Fruit fly (Drosophila melanogaster) whole organism, embryonic: ENCODE data around the gene Syp.
A peak's percentile ranks its signal among the peaks of the same experiment; 100 is the strongest.

Experiments
- Abd-B ChIP-seq: fragments of 200-800 bp; sonication (Bioruptor generic); optimal IDR thresholded peaks from 2 replicates; lab custom pipeline; 2018; ENCODE audit warnings: missing biosample characterization, mild to moderate bottlenecking, missing genetic modification characterization, moderate library complexity
- Ada2b ChIP-seq: fragments of 200-800 bp; sonication (Bioruptor generic); IDR thresholded peaks from 2 replicates; pipeline ENCODE4 v1.3.6; 2022; ENCODE audit warnings: missing biosample characterization, missing genetic modification characterization
- CG12744 ChIP-seq: fragments of 200-800 bp; sonication (Bioruptor generic); optimal IDR thresholded peaks from 2 replicates; lab custom pipeline; 2016; ENCODE audit warnings: missing biosample characterization, missing genetic modification characterization
- CG14860 ChIP-seq: fragments of 200-800 bp; sonication (Bioruptor generic); IDR thresholded peaks from 3 replicates; pipeline ENCODE4 v1.3.6; 2022; ENCODE audit warnings: missing biosample characterization, missing genetic modification characterization; ENCODE audit not compliant: partially characterized antibody
- CG14965 ChIP-seq: fragments of 200-800 bp; sonication (Bioruptor generic); optimal IDR thresholded peaks from 2 replicates; lab custom pipeline; 2016; ENCODE audit warnings: missing biosample characterization, missing genetic modification characterization, borderline replicate concordance
- CG16815 ChIP-seq: fragments of 200-800 bp; sonication (Bioruptor generic); optimal IDR thresholded peaks from 3 replicates; lab custom pipeline; 2017; ENCODE audit warnings: missing biosample characterization, mild to moderate bottlenecking, missing genetic modification characterization
- CG17186 ChIP-seq: fragments of 200-800 bp; sonication (Bioruptor generic); optimal IDR thresholded peaks from 3 replicates; lab custom pipeline; 2017; ENCODE audit warnings: missing biosample characterization, missing genetic modification reagents, missing genetic modification characterization
- CG17328 ChIP-seq: fragments of 200-800 bp; sonication (Bioruptor generic); IDR thresholded peaks from 2 replicates; pipeline ENCODE4 v1.3.6; 2022; ENCODE audit warnings: missing biosample characterization, missing genetic modification characterization
- CG17568 ChIP-seq: fragments of 200-800 bp; sonication (Bioruptor generic); optimal IDR thresholded peaks from 2 replicates; lab custom pipeline; 2018; ENCODE audit warnings: missing biosample characterization, mild to moderate bottlenecking, missing genetic modification characterization, moderate library complexity
- CG17802 ChIP-seq: fragments of 200-800 bp; sonication (Bioruptor generic); optimal IDR thresholded peaks from 2 replicates; lab custom pipeline; 2018; ENCODE audit warnings: missing biosample characterization, mild to moderate bottlenecking, missing genetic modification characterization, moderate library complexity
- CG2120 ChIP-seq: fragments of 200-800 bp; sonication (Bioruptor generic); optimal IDR thresholded peaks from 3 replicates; lab custom pipeline; 2016; ENCODE audit warnings: missing biosample characterization, missing genetic modification characterization
- CG32532 ChIP-seq: fragments of 200-800 bp; sonication (Bioruptor generic); IDR thresholded peaks from 2 replicates; pipeline ENCODE4 v1.3.6; 2022; ENCODE audit warnings: missing biosample characterization, missing genetic modification characterization
- CG32772 ChIP-seq: fragments of 200-800 bp; sonication (Bioruptor generic); IDR thresholded peaks from 2 replicates; pipeline ENCODE4 v1.3.6; 2022; ENCODE audit warnings: missing biosample characterization, missing genetic modification characterization
- CG4328 ChIP-seq: fragments of 200-800 bp; sonication (Bioruptor generic); optimal IDR thresholded peaks from 3 replicates; lab custom pipeline; 2017; ENCODE audit warnings: missing biosample characterization, missing genetic modification reagents, missing genetic modification characterization
- CG7963 ChIP-seq: fragments of 200-800 bp; sonication (Bioruptor generic); IDR thresholded peaks from 3 replicates; pipeline ENCODE4 v1.3.6; 2022; ENCODE audit warnings: missing biosample characterization, missing genetic modification characterization; ENCODE audit not compliant: partially characterized antibody
- CG8281 ChIP-seq: fragments of 200-800 bp; sonication (Bioruptor generic); optimal IDR thresholded peaks from 2 replicates; lab custom pipeline; 2018; ENCODE audit warnings: missing biosample characterization, mild to moderate bottlenecking, missing genetic modification characterization, moderate library complexity
- CG8290 ChIP-seq, 3 experiments: fragments of 200-800 bp; sonication (Bioruptor generic); optimal IDR thresholded peaks; 2 replicates each; lab custom pipeline; 2016 to 2019; ENCODE audit warnings: missing biosample characterization in 3 of 3, missing genetic modification characterization in 3 of 3, mild to moderate bottlenecking in 2 of 3, moderate library complexity in 1 of 3
- CG9609 ChIP-seq: fragments of 200-800 bp; sonication (Bioruptor generic); optimal IDR thresholded peaks from 3 replicates; lab custom pipeline; 2016; ENCODE audit warnings: missing biosample characterization, missing genetic modification characterization
- CTCF ChIP-seq: fragments of 200-800 bp; sonication (Bioruptor generic); optimal IDR thresholded peaks from 2 replicates; lab custom pipeline; 2017; ENCODE audit warnings: missing biosample characterization, mild to moderate bottlenecking, missing genetic modification characterization, moderate library complexity
- D19A ChIP-seq: fragments of 200-800 bp; optimal IDR thresholded peaks from 3 replicates; lab custom pipeline; 2019; ENCODE audit warnings: missing biosample characterization, mild to moderate bottlenecking, missing genetic modification characterization, moderate library complexity
- Dref ChIP-seq: fragments of 200-800 bp; sonication (Bioruptor generic); IDR thresholded peaks from 2 replicates; pipeline ENCODE4 v1.3.6; 2022; ENCODE audit warnings: missing biosample characterization, missing genetic modification characterization
- Elba2 ChIP-seq: fragments of 200-800 bp; sonication (Bioruptor generic); optimal IDR thresholded peaks from 3 replicates; lab custom pipeline; 2016; ENCODE audit warnings: missing biosample characterization, missing genetic modification characterization
- Hand ChIP-seq: fragments of 200-800 bp; sonication (Bioruptor generic); optimal IDR thresholded peaks from 2 replicates; lab custom pipeline; 2017; ENCODE audit warnings: mild to moderate bottlenecking, missing biosample characterization, missing genetic modification reagents, missing genetic modification characterization
- HmgD ChIP-seq: fragments of 200-800 bp; sonication (Bioruptor generic); optimal IDR thresholded peaks from 3 replicates; lab custom pipeline; 2016; ENCODE audit warnings: missing biosample characterization, missing genetic modification characterization
- Hmr ChIP-seq: fragments of 200-800 bp; sonication (Bioruptor generic); optimal IDR thresholded peaks from 3 replicates; lab custom pipeline; 2017; ENCODE audit warnings: mild to moderate bottlenecking, missing biosample characterization, missing genetic modification reagents, missing genetic modification characterization
- Jarid2 ChIP-seq: fragments of 200-800 bp; sonication (Bioruptor generic); optimal IDR thresholded peaks from 3 replicates; lab custom pipeline; 2017; ENCODE audit warnings: mild to moderate bottlenecking, missing biosample characterization, missing genetic modification reagents, missing genetic modification characterization
- Lim3 ChIP-seq: fragments of 200-800 bp; sonication (Bioruptor generic); IDR thresholded peaks from 2 replicates; pipeline ENCODE4 v1.3.6; 2022; ENCODE audit warnings: missing biosample characterization, missing genetic modification characterization
- MTF-1 ChIP-seq: fragments of 200-800 bp; sonication (Bioruptor generic); optimal IDR thresholded peaks from 2 replicates; lab custom pipeline; 2018; ENCODE audit warnings: missing biosample characterization, mild to moderate bottlenecking, missing genetic modification characterization, borderline replicate concordance
- Med ChIP-seq: fragments of 200-800 bp; sonication (Bioruptor generic); peaks from one replicate; lab custom pipeline; 2016; ENCODE audit warnings: missing biosample characterization, missing genetic modification characterization, mild to moderate bottlenecking, inconsistent platforms, moderate library complexity
- Neu2 ChIP-seq: fragments of 200-800 bp; sonication (Bioruptor generic); optimal IDR thresholded peaks from 3 replicates; lab custom pipeline; 2016; ENCODE audit warnings: missing biosample characterization, missing genetic modification characterization, borderline replicate concordance
- Oaz ChIP-seq: fragments of 200-800 bp; sonication (Bioruptor generic); IDR thresholded peaks from 2 replicates; pipeline ENCODE4 v1.3.6; 2022; ENCODE audit warnings: missing biosample characterization, missing genetic modification characterization
- TFAM ChIP-seq: fragments of 200-800 bp; sonication (Bioruptor generic); optimal IDR thresholded peaks from 2 replicates; lab custom pipeline; 2017; ENCODE audit warnings: missing biosample characterization, missing genetic modification characterization, inconsistent platforms
- Trl ChIP-seq, 3 experiments: fragments of >200 bp in 2 of 3; fragments of 200-800 bp in 1 of 3; sonication (Bioruptor generic) in 1 of 3; optimal IDR thresholded peaks; 2 replicates in 1 of 3; 3 replicates in 2 of 3; lab custom pipeline; 2016 to 2017; ENCODE audit warnings: missing biosample characterization in 1 of 3, missing genetic modification characterization in 1 of 3
- YL-1 ChIP-seq: fragments of 200-800 bp; sonication (Bioruptor generic); optimal IDR thresholded peaks from 3 replicates; lab custom pipeline; 2017; ENCODE audit warnings: missing biosample characterization, mild to moderate bottlenecking, missing genetic modification characterization
- ac ChIP-seq: fragments of 200-800 bp; sonication (Bioruptor generic); optimal IDR thresholded peaks from 3 replicates; lab custom pipeline; 2017; ENCODE audit warnings: missing biosample characterization, mild to moderate bottlenecking, missing genetic modification characterization
- az2 ChIP-seq: fragments of 200-800 bp; sonication (Bioruptor generic); optimal IDR thresholded peaks from 3 replicates; lab custom pipeline; 2016; ENCODE audit warnings: missing biosample characterization, missing genetic modification characterization
- dan ChIP-seq: fragments of 200-800 bp; sonication (Bioruptor generic); IDR thresholded peaks from 2 replicates; pipeline ENCODE4 v1.3.6; 2022; ENCODE audit warnings: missing biosample characterization, missing genetic modification characterization
- dm ChIP-seq: fragments of 200-800 bp; sonication (Bioruptor generic); optimal IDR thresholded peaks from 3 replicates; lab custom pipeline; 2016; ENCODE audit warnings: missing biosample characterization, missing genetic modification characterization
- hth ChIP-seq: fragments of >200 bp; optimal IDR thresholded peaks from 2 replicates; lab custom pipeline; 2017; ENCODE audit warnings: inconsistent platforms
- inv ChIP-seq: fragments of 200-800 bp; sonication (Bioruptor generic); IDR thresholded peaks from 2 replicates; pipeline ENCODE4 v1.3.6; 2022; ENCODE audit warnings: missing biosample characterization, missing genetic modification characterization; ENCODE audit not compliant: partially characterized antibody
- lab ChIP-seq: fragments of 200-800 bp; sonication (Bioruptor generic); optimal IDR thresholded peaks from 3 replicates; lab custom pipeline; 2017; ENCODE audit warnings: missing biosample characterization, missing genetic modification characterization, mild to moderate bottlenecking, moderate library complexity, missing genetic modification reagents
- lilli ChIP-seq: fragments of 200-800 bp; sonication (Bioruptor generic); optimal IDR thresholded peaks from 3 replicates; lab custom pipeline; 2016; ENCODE audit warnings: missing biosample characterization, missing genetic modification characterization
- lmd ChIP-seq: fragments of 200-800 bp; sonication (Bioruptor generic); IDR thresholded peaks from 2 replicates; pipeline ENCODE4 v1.3.6; 2022; ENCODE audit warnings: missing biosample characterization, missing genetic modification characterization
- sc ChIP-seq, 3 experiments: fragments of >200 bp in 2 of 3; fragments of 200-800 bp in 1 of 3; sonication (Bioruptor generic) in 1 of 3; optimal IDR thresholded peaks; 2 replicates in 2 of 3; 3 replicates in 1 of 3; lab custom pipeline; 2017; ENCODE audit warnings: mild to moderate bottlenecking in 1 of 3, missing biosample characterization in 1 of 3, missing genetic modification characterization in 1 of 3, missing genetic modification reagents in 1 of 3
- sim ChIP-seq: fragments of 200-800 bp; sonication (Bioruptor generic); IDR thresholded peaks from 2 replicates; pipeline ENCODE4 v1.3.6; 2022; ENCODE audit warnings: missing biosample characterization, missing genetic modification characterization
- ssp ChIP-seq: fragments of 200-800 bp; sonication (Bioruptor generic); IDR thresholded peaks from 2 replicates; pipeline ENCODE4 v1.3.6; 2022; ENCODE audit warnings: missing biosample characterization, missing genetic modification characterization
- stwl ChIP-seq: fragments of 200-800 bp; sonication (Bioruptor generic); optimal IDR thresholded peaks from 3 replicates; lab custom pipeline; 2018; ENCODE audit warnings: missing biosample characterization, mild to moderate bottlenecking, missing genetic modification characterization, moderate library complexity
- toy ChIP-seq: fragments of 200-800 bp; sonication (Bioruptor generic); IDR thresholded peaks from 2 replicates; pipeline ENCODE4 v1.3.6; 2022; ENCODE audit warnings: missing biosample characterization, missing genetic modification characterization
- vnd ChIP-seq: fragments of 200-800 bp; sonication (Bioruptor generic); IDR thresholded peaks from 3 replicates; pipeline ENCODE4 v1.3.6; 2022; ENCODE audit warnings: missing biosample characterization, missing genetic modification characterization; ENCODE audit not compliant: partially characterized antibody
- wek ChIP-seq: fragments of 200-800 bp; sonication (Bioruptor generic); optimal IDR thresholded peaks from 3 replicates; lab custom pipeline; 2018; ENCODE audit warnings: missing biosample characterization, mild to moderate bottlenecking, missing genetic modification characterization, moderate library complexity

Syp gene

DNA sequence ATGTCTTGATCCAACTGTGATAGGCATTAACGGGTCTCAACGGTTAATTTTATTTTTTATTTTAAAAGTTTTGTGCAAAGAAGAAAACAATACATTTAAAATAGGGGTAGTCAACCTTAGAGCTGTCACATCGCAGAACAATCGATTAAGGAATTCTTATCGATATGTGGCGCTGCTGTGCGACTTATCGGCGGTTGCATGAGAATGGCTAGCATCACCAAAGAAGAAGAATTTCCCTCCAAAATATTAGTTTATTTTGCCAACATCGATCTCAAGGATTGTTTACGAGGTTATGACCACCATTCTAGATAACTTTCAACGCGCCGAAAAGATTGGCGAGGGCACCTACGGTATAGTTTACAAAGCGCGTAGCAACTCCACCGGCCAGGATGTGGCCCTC, 21.1 kb upstream of the Syp start, which contains the start of gene Cdk2 (continued):
- no peak for TF ChIP-seq CG17802
- TF ChIP-seq Hmr (GFP tag; lab: Kevin White, UChicago): no peak
- TF ChIP-seq CG4328 (GFP tag; lab: Kevin White, UChicago): no peak
- TF ChIP-seq sim (GFP tag; lab: Robert Waterston, UW): no peak
- TF ChIP-seq TFAM: no peak
- TF ChIP-seq lab: no peak
- TF ChIP-seq CG8281 (tag; lab: Kevin White, UChicago): no peak
- peak; percentile 24 for TF ChIP-seq CG17186
- no peak for TF ChIP-seq CG32772
- peak; percentile 10 for TF ChIP-seq CG9609 (GFP tag; lab: Kevin White, UChicago)
- TF ChIP-seq Hand (GFP tag; lab: Kevin White, UChicago): no peak
- no peak for TF ChIP-seq CG17328 (GFP tag; lab: Robert Waterston, UW)
- TF ChIP-seq wek (GFP tag; lab: Kevin White, UChicago): peak; percentile 98
- no peak for TF ChIP-seq Jarid2 (GFP tag; lab: Kevin White, UChicago)
- TF ChIP-seq Oaz: no peak
- peak; percentile 91 for TF ChIP-seq Med
- TF ChIP-seq CG7963 (GFP tag; lab: Robert Waterston, UW): peak; percentile 93
- peak; percentile 83 for TF ChIP-seq YL-1
- TF ChIP-seq lilli (GFP tag; lab: Kevin White, UChicago): peak; percentile 6
- no peak for TF ChIP-seq Neu2
- peak; percentile 51 for TF ChIP-seq ssp (GFP tag; lab: Robert Waterston, UW)
- TF ChIP-seq CG8290 (GFP tag; optimal IDR thresholded peaks at IDR 0.05; lab: Kevin White, UChicago): no peak
- TF ChIP-seq CG8290 (tag; optimal IDR thresholded peaks at IDR 0.05; lab: Kevin White, UChicago): no peak
- no peak for TF ChIP-seq CG12744 (GFP tag; lab: Kevin White, UChicago)
- TF ChIP-seq dan (GFP tag; lab: Robert Waterston, UW): no peak
- no peak for TF ChIP-seq Trl (optimal IDR thresholded peaks at IDR 0.05; lab: Kevin White, UChicago)
- no peak for TF ChIP-seq Trl (GFP tag; optimal IDR thresholded peaks at IDR 0.05; lab: Kevin White, UChicago)
- no peak for TF ChIP-seq Elba2
- peak; percentile 82 for TF ChIP-seq CTCF (GFP tag; lab: Kevin White, UChicago)
- TF ChIP-seq Dref: peak; percentile 97
- TF ChIP-seq MTF-1 (GFP tag; lab: Kevin White, UChicago): no peak
- TF ChIP-seq hth: no peak
- TF ChIP-seq toy (GFP tag; lab: Robert Waterston, UW): no peak
- TF ChIP-seq Abd-B (GFP tag; lab: Kevin White, UChicago): no peak
- no peak; the same call in 1 of the 2 replicates for TF ChIP-seq Ada2b (GFP tag; lab: Robert Waterston, UW)
- TF ChIP-seq dm (GFP tag; lab: Kevin White, UChicago): peak; percentile 0
- TF ChIP-seq inv: peak; percentile 88
- no peak for TF ChIP-seq CG32532 (GFP tag; lab: Robert Waterston, UW)
- TF ChIP-seq CG14965 (GFP tag; lab: Kevin White, UChicago): no peak
- peak; percentile 51 for TF ChIP-seq CG2120
- no peak for TF ChIP-seq Lim3 (GFP tag; lab: Robert Waterston, UW)
- TF ChIP-seq ac (GFP tag; lab: Kevin White, UChicago): no peak
- TF ChIP-seq CG14860 (GFP tag; lab: Robert Waterston, UW): peak; percentile 78
- TF ChIP-seq vnd (GFP tag; lab: Robert Waterston, UW): peak; percentile 88
- TF ChIP-seq sc (optimal IDR thresholded peaks at IDR 0.05; lab: Kevin White, UChicago): no peak
- TF ChIP-seq sc (GFP tag; optimal IDR thresholded peaks at IDR 0.05; lab: Kevin White, UChicago): no peak
- TF ChIP-seq HmgD (GFP tag; lab: Kevin White, UChicago): peak; percentile 13
- no peak for TF ChIP-seq az2 (GFP tag; lab: Kevin White, UChicago)
- no peak for TF ChIP-seq lmd (GFP tag; lab: Robert Waterston, UW)
- no peak for TF ChIP-seq CG16815
- no peak for TF ChIP-seq D19A (tag; lab: Kevin White, UChicago)
- peak; percentile 87 for TF ChIP-seq stwl (tag; lab: Kevin White, UChicago)
- no peak for TF ChIP-seq CG17568 (GFP tag; lab: Kevin White, UChicago)
